Worm (Caenorhabditis elegans): ENCODE data around the gene mbk-1.

The mbk-1 gene

ce11 chrX:14824490-14825050 lies at the start of gene mbk-1:
mbk-1 (minus strand) TSS chrX:14824540.
- TF ChIP-seq ctbp-1 (GFP tag; IDR thresholded peaks at IDR 0.05) (0 out of 2 replicates have a peak, but pooled peaks have one; percentile 26), lin-13 (GFP tag; optimal IDR thresholded peaks at IDR 0.05) (peak; percentile 17), nhr-48 (tag; optimal IDR thresholded peaks at IDR 0.05) (peak; percentile 46), set-16 (GFP tag; IDR thresholded peaks at IDR 0.05) (no peak), lin-1 (GFP tag; IDR thresholded peaks at IDR 0.05) (peak; percentile 75), hlh-30 (tag; optimal IDR thresholded peaks at IDR 0.05; ENCODE audit: insufficient read depth) (peak; percentile 98), hmg-1.1 (GFP tag; IDR thresholded peaks at IDR 0.05) (peak; percentile 80), unc-62 (GFP tag; optimal IDR thresholded peaks at IDR 0.05 in 1 of 2) (peak in 1 of 2 experiments; percentile 50), unc-62 (tag; optimal IDR thresholded peaks at IDR 0.05) (no peak), aha-1 (tag) (no peak), pqm-1 (tag; optimal IDR thresholded peaks at IDR 0.05) (peak; percentile 5), ceh-20 (GFP tag; IDR thresholded peaks at IDR 0.05) (peak; percentile 70; the same call in 1 of the 2 replicates), nhr-11 (tag; optimal IDR thresholded peaks at IDR 0.05) (peak; percentile 58), madf-9 (GFP tag; conservative IDR thresholded peaks at IDR 0.05) (0 out of 2 replicates have a peak, but pooled peaks have one; percentile 9), nhr-25 (tag; optimal IDR thresholded peaks at IDR 0.05; ENCODE audit: borderline replicate concordance, insufficient read depth) (peak; percentile 36), Y75B8A.6 (GFP tag; IDR thresholded peaks at IDR 0.05) (no peak), rbr-2 (tag; optimal IDR thresholded peaks at IDR 0.05) (peak; percentile 51), tag-97 (GFP tag; IDR thresholded peaks at IDR 0.05) (no peak), nhr-77 (tag; optimal IDR thresholded peaks at IDR 0.05) (peak; percentile 76), Y105C5A.15 (GFP tag; IDR thresholded peaks at IDR 0.05) (no peak), mxl-3 (GFP tag; optimal IDR thresholded peaks at IDR 0.05) (peak; percentile 75), nhr-28 (tag; optimal IDR thresholded peaks at IDR 0.05) (peak; percentile 91), dpl-1 (GFP tag; optimal IDR thresholded peaks at IDR 0.05) (peak; percentile 33), lsy-2 (tag; optimal IDR thresholded peaks at IDR 0.05) (peak in 1 of 2 experiments; percentile 76), ztf-7 (tag; optimal IDR thresholded peaks at IDR 0.05) (peak; percentile 37), ZK546.5 (tag; optimal IDR thresholded peaks at IDR 0.05) (no peak), lin-38 (GFP tag; IDR thresholded peaks at IDR 0.05) (no peak; the same call in 1 of the 2 replicates), dve-1 (tag; optimal IDR thresholded peaks at IDR 0.05; ENCODE audit: insufficient read depth) (peak; percentile 85), daf-19 (GFP tag; conservative IDR thresholded peaks at IDR 0.05) (no peak), arid-1 (GFP tag; conservative IDR thresholded peaks at IDR 0.05) (peak; percentile 52; the same call in 1 of the 2 replicates), hif-1 (tag; optimal IDR thresholded peaks at IDR 0.05) (peak in 1 of 2 experiments; percentile 27), nhr-6 (tag; optimal IDR thresholded peaks at IDR 0.05) (peak; percentile 6), duxl-1 (tag; optimal IDR thresholded peaks at IDR 0.05; ENCODE audit: poor library complexity) (no peak), ama-1 (optimal IDR thresholded peaks at IDR 0.05) (no peak), tra-1 (GFP tag; IDR thresholded peaks at IDR 0.05) (0 out of 2 replicates have a peak, but pooled peaks have one; percentile 8), zfp-3 (GFP tag; conservative IDR thresholded peaks at IDR 0.05) (0 out of 2 replicates have a peak, but pooled peaks have one; percentile 37), daf-16 (GFP tag; optimal IDR thresholded peaks at IDR 0.05) (no peak), daf-16 (tag; optimal IDR thresholded peaks at IDR 0.05) (peak; percentile 76), nhr-42 (GFP tag; IDR thresholded peaks at IDR 0.05) (0 out of 2 replicates have a peak, but pooled peaks have one; percentile 56), dmd-6 (GFP tag; IDR thresholded peaks at IDR 0.05) (peak; percentile 75), hlh-11 (tag; optimal IDR thresholded peaks at IDR 0.05) (peak; percentile 93), D1046.2 (GFP tag; IDR thresholded peaks at IDR 0.05) (no peak), mes-2 (tag; optimal IDR thresholded peaks at IDR 0.05; ENCODE audit: poor library complexity, severe bottlenecking) (no peak), spr-1 (tag; optimal IDR thresholded peaks at IDR 0.05) (peak; percentile 1), mdl-1 (tag; optimal IDR thresholded peaks at IDR 0.05) (peak; percentile 49 to 90), F37D6.2 (tag; optimal IDR thresholded peaks at IDR 0.05) (peak; percentile 5), mep-1 (tag; optimal IDR thresholded peaks at IDR 0.05) (peak; percentile 86)
